Fruit fly (Drosophila melanogaster) whole organism, wandering third instar larva: ENCODE measurements around the gene Ankle2.

Source experiments
- OdsH ChIP-seq: fragments of 200-800 bp; sonication (Bioruptor generic); optimal IDR thresholded peaks from 2 replicates; lab custom pipeline; 2016; ENCODE audit warnings: missing biosample characterization, mild to moderate bottlenecking, missing genetic modification characterization
- brk ChIP-seq: fragments of 200-800 bp; sonication (Bioruptor generic); optimal IDR thresholded peaks from 2 replicates; lab custom pipeline; 2016; ENCODE audit warnings: missing biosample characterization, mild to moderate bottlenecking, missing genetic modification characterization
- h ChIP-seq: fragments of 200-800 bp; sonication (Bioruptor generic); optimal IDR thresholded peaks from 3 replicates; lab custom pipeline; 2016; ENCODE audit warnings: missing biosample characterization, mild to moderate bottlenecking, missing genetic modification characterization

dm6 chrX:17588565-17588964 is 9.5 kb upstream of the Ankle2 start, which contains the start of gene CG12992:
- TF ChIP-seq h (no peak), OdsH (GFP tag; lab: Kevin White, UChicago) (no peak), brk (GFP tag; lab: Kevin White, UChicago) (no peak)
